Worm (Caenorhabditis elegans): ENCODE measurements around the gene dsh-1.

DNA sequence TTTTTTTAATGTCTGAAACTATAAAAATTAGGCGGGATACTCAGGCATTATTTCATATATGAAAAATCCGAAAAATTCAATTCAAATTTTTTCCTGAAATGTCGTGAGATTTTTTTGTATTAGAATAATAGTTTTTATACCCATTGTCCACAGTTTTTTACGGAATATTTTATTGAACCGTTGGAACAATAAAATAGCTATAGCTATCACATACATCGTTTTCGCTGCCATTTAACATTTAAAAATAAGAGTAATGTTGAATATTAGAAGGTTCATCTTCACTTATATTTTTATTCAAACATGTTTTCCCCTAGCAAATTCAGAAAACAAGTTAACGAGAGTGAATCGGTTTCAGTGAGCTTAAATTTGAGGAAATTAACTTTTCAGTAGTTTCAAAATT lies 53.6 kb downstream of the dsh-1 start, which contains the start of gene C27D6.15:
- TF ChIP-seq ztf-11 (tag; optimal IDR thresholded peaks at IDR 0.05) (no peak), skn-1 (tag; optimal IDR thresholded peaks at IDR 0.05) (no peak), snpc-4 (tag; optimal IDR thresholded peaks at IDR 0.05) (no peak), mep-1 (tag; optimal IDR thresholded peaks at IDR 0.05) (no peak), lin-13 (GFP tag; optimal IDR thresholded peaks at IDR 0.05) (no peak), ZK546.5 (tag; optimal IDR thresholded peaks at IDR 0.05) (no peak), snpc-1.2 (GFP tag; IDR thresholded peaks at IDR 0.05) (no peak), ceh-82 (tag; optimal IDR thresholded peaks at IDR 0.05) (no peak), unc-39 (tag; optimal IDR thresholded peaks at IDR 0.05) (no peak), php-3 (GFP tag; IDR thresholded peaks at IDR 0.05) (no peak), fkh-10 (GFP tag; optimal IDR thresholded peaks at IDR 0.05) (no peak), fos-1 (tag; optimal IDR thresholded peaks at IDR 0.05) (no peak), lin-39 (tag; optimal IDR thresholded peaks at IDR 0.05) (no peak), zip-2 (tag; optimal IDR thresholded peaks at IDR 0.05) (no peak)

All from whole organism, L4 larva.